Fruit fly (Drosophila melanogaster) whole organism, prepupa: ENCODE data around the gene CG14708.

ENCODE experiments used
- Blimp-1 ChIP-seq: fragments of 200-800 bp; sonication (Bioruptor generic); optimal IDR thresholded peaks from 3 replicates; lab custom pipeline; 2017; ENCODE audit warnings: missing biosample characterization, missing genetic modification characterization, mild to moderate bottlenecking, moderate library complexity, missing genetic modification reagents
- CG10631 ChIP-seq: fragments of 200-800 bp; sonication (Bioruptor generic); optimal IDR thresholded peaks from 2 replicates; lab custom pipeline; 2016; ENCODE audit warnings: missing biosample characterization, missing genetic modification characterization
- CG10669 ChIP-seq: fragments of 200-800 bp; sonication (Bioruptor generic); optimal IDR thresholded peaks from 3 replicates; lab custom pipeline; 2018; ENCODE audit warnings: missing biosample characterization, mild to moderate bottlenecking, missing genetic modification characterization, moderate library complexity
- CG11902 ChIP-seq: fragments of 200-800 bp; sonication (Bioruptor generic); optimal IDR thresholded peaks from 3 replicates; lab custom pipeline; 2016; ENCODE audit warnings: missing biosample characterization, missing genetic modification characterization
- CG16779 ChIP-seq: fragments of 200-800 bp; sonication (Bioruptor generic); optimal IDR thresholded peaks from 3 replicates; lab custom pipeline; 2017; ENCODE audit warnings: missing biosample characterization, mild to moderate bottlenecking, missing genetic modification characterization
- CG6163 ChIP-seq: fragments of 200-800 bp; sonication (Bioruptor generic); IDR thresholded peaks from 3 replicates; pipeline ENCODE4 v1.3.6; 2022; ENCODE audit warnings: missing biosample characterization, missing genetic modification characterization
- CG6276 ChIP-seq: fragments of 200-800 bp; sonication (Bioruptor generic); optimal IDR thresholded peaks from 2 replicates; lab custom pipeline; 2017; ENCODE audit warnings: missing biosample characterization, mild to moderate bottlenecking, missing genetic modification characterization
- CG6792 ChIP-seq: fragments of 200-800 bp; sonication (Bioruptor generic); optimal IDR thresholded peaks from 3 replicates; lab custom pipeline; 2016; ENCODE audit warnings: missing biosample characterization, missing genetic modification characterization
- CG6854 ChIP-seq: fragments of 200-800 bp; sonication (Bioruptor generic); optimal IDR thresholded peaks from 2 replicates; lab custom pipeline; 2017; ENCODE audit warnings: missing biosample characterization, mild to moderate bottlenecking, missing genetic modification characterization
- CG7368 ChIP-seq: fragments of 200-800 bp; sonication (Bioruptor generic); optimal IDR thresholded peaks from 3 replicates; lab custom pipeline; 2016; ENCODE audit warnings: missing biosample characterization, missing genetic modification characterization
- CG8119 ChIP-seq: fragments of 200-800 bp; sonication (Bioruptor generic); IDR thresholded peaks from 3 replicates; pipeline ENCODE4 v1.3.6; 2022; ENCODE audit warnings: missing biosample characterization, missing genetic modification characterization
- CG8319 ChIP-seq: fragments of 200-800 bp; sonication (Bioruptor generic); optimal IDR thresholded peaks from 3 replicates; lab custom pipeline; 2016; ENCODE audit warnings: missing biosample characterization, missing genetic modification characterization
- CG8632 ChIP-seq: fragments of 200-800 bp; sonication (Bioruptor generic); optimal IDR thresholded peaks from 3 replicates; lab custom pipeline; 2016; ENCODE audit warnings: missing biosample characterization, missing genetic modification characterization
- CG9139 ChIP-seq: fragments of 200-800 bp; sonication (Bioruptor generic); optimal IDR thresholded peaks from 3 replicates; lab custom pipeline; 2017; ENCODE audit warnings: missing biosample characterization, mild to moderate bottlenecking, missing genetic modification characterization
- Eip78C ChIP-seq: fragments of 200-800 bp; sonication (Bioruptor generic); peaks from one replicate; lab custom pipeline; 2016; ENCODE audit warnings: missing biosample characterization, missing genetic modification characterization
- Eip93F ChIP-seq: fragments of 200-800 bp; sonication (Bioruptor generic); optimal IDR thresholded peaks from 2 replicates; lab custom pipeline; 2016; ENCODE audit warnings: missing biosample characterization, mild to moderate bottlenecking, missing genetic modification characterization
- Ets21C ChIP-seq: fragments of 200-800 bp; sonication (Bioruptor generic); optimal IDR thresholded peaks from 3 replicates; lab custom pipeline; 2016; ENCODE audit warnings: missing biosample characterization, missing genetic modification characterization
- Ets96B ChIP-seq: fragments of 200-800 bp; optimal IDR thresholded peaks from 2 replicates; lab custom pipeline; 2019; ENCODE audit warnings: missing biosample characterization, mild to moderate bottlenecking, missing genetic modification characterization, moderate library complexity
- Hr38 ChIP-seq: sonication (Bioruptor generic); optimal IDR thresholded peaks from 2 replicates; lab custom pipeline; 2016; ENCODE audit warnings: missing biosample characterization, missing genetic modification characterization
- Met ChIP-seq: fragments of 200-800 bp; sonication (Bioruptor generic); optimal IDR thresholded peaks from 3 replicates; lab custom pipeline; 2016; ENCODE audit warnings: missing biosample characterization, missing genetic modification characterization
- Smox ChIP-seq: fragments of 200-800 bp; sonication (Bioruptor generic); optimal IDR thresholded peaks from 3 replicates; lab custom pipeline; 2016; ENCODE audit warnings: missing biosample characterization, missing genetic modification characterization
- Sox102F ChIP-seq: fragments of 200-800 bp; sonication (Bioruptor generic); optimal IDR thresholded peaks from 2 replicates; lab custom pipeline; 2016; ENCODE audit warnings: missing biosample characterization, mild to moderate bottlenecking, missing genetic modification characterization
- cyc ChIP-seq: fragments of 200-800 bp; sonication (Bioruptor generic); optimal IDR thresholded peaks from 3 replicates; lab custom pipeline; 2016; ENCODE audit warnings: missing biosample characterization, missing genetic modification characterization
- dsx ChIP-seq: fragments of 200-800 bp; optimal IDR thresholded peaks from 3 replicates; lab custom pipeline; 2019; ENCODE audit warnings: missing biosample characterization, mild to moderate bottlenecking, missing genetic modification characterization, moderate library complexity; ENCODE audit not compliant: poor library complexity, severe bottlenecking
- eg ChIP-seq: fragments of 200-800 bp; sonication (Bioruptor generic); IDR thresholded peaks from 3 replicates; pipeline ENCODE4 v1.3.6; 2022; ENCODE audit warnings: missing biosample characterization, missing genetic modification characterization
- fd59A ChIP-seq: fragments of 200-800 bp; sonication (Bioruptor generic); optimal IDR thresholded peaks from 2 replicates; lab custom pipeline; 2017; ENCODE audit warnings: missing biosample characterization, mild to moderate bottlenecking, missing genetic modification characterization, missing genetic modification reagents
- lz ChIP-seq: fragments of 200-800 bp; sonication (Bioruptor generic); optimal IDR thresholded peaks from 3 replicates; lab custom pipeline; 2016; ENCODE audit warnings: missing biosample characterization, missing genetic modification characterization
- net ChIP-seq: fragments of 200-800 bp; sonication (Bioruptor generic); optimal IDR thresholded peaks from 3 replicates; lab custom pipeline; 2016; ENCODE audit warnings: missing biosample characterization, missing genetic modification characterization
- salr ChIP-seq, 2 experiments: fragments of 200-800 bp; sonication (Bioruptor generic); optimal IDR thresholded peaks; 3 replicates each; lab custom pipeline; 2016 to 2018; ENCODE audit warnings: missing biosample characterization in 2 of 2, missing genetic modification characterization in 2 of 2, mild to moderate bottlenecking in 1 of 2
- spab ChIP-seq: fragments of 200-800 bp; sonication (Bioruptor generic); optimal IDR thresholded peaks from 2 replicates; lab custom pipeline; 2017; ENCODE audit warnings: missing biosample characterization, mild to moderate bottlenecking, missing genetic modification characterization, missing genetic modification reagents
- ss ChIP-seq, 2 experiments: fragments of 200-800 bp; sonication (Bioruptor generic); optimal IDR thresholded peaks; 2 replicates in 1 of 2; 3 replicates in 1 of 2; lab custom pipeline; 2017 to 2018; ENCODE audit warnings: mild to moderate bottlenecking in 2 of 2, missing biosample characterization in 2 of 2, missing genetic modification characterization in 2 of 2, moderate library complexity in 1 of 2
- vri ChIP-seq: fragments of 200-800 bp; sonication (Bioruptor generic); optimal IDR thresholded peaks from 3 replicates; lab custom pipeline; 2016; ENCODE audit warnings: missing biosample characterization, mild to moderate bottlenecking, missing genetic modification characterization

The CG14708 gene

DNA sequence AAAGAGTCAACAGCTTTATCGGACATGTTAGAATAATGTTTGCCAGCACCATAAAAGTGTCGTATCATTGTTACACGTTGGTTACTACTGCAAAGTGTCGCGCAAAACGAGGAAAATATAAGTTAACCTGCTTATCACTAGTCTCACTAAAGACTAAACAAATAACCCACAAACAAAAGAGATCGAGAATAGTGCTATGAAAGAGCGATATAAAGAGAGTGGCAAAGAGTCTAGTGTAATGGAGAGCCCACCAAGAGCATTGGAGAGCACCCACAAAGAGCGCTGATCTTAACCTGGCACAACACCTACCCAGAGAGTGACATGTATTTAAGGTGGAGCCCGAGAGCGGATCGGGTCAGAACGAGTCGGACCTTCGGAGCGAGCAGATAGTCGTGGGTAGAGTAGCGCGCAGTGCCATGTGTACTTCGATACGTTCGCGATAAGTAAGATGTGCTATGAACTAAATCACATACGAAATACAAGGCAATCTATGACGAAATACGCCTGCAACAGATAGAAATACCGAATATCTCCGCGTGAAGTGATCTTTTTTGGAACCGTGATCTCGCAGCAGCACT lies 15.0 kb downstream of the CG14708 start, which contains the start of gene Mrp4 (continued):
- TF ChIP-seq Smox (no peak), CG8319 (GFP tag; lab: Kevin White, UChicago) (no peak), fd59A (GFP tag; lab: Kevin White, UChicago) (no peak), CG11902 (GFP tag; lab: Kevin White, UChicago) (no peak), vri (GFP tag; lab: Kevin White, UChicago) (peak; percentile 78), eg (GFP tag; lab: Robert Waterston, UW) (peak; percentile 70; the same call in 2 of the 3 replicates), dsx (no peak), ss (GFP tag; optimal IDR thresholded peaks at IDR 0.05; lab: Kevin White, UChicago) (peak; percentile 60 to 65), salr (GFP tag; optimal IDR thresholded peaks at IDR 0.05; lab: Kevin White, UChicago) (no peak), CG10631 (GFP tag; lab: Kevin White, UChicago) (no peak), net (GFP tag; lab: Kevin White, UChicago) (peak; percentile 45), Ets96B (tag; lab: Kevin White, UChicago) (no peak), CG6163 (GFP tag; lab: Robert Waterston, UW) (peak; percentile 76), Blimp-1 (GFP tag; lab: Kevin White, UChicago) (no peak), spab (no peak), CG6792 (GFP tag; lab: Kevin White, UChicago) (no peak), Eip78C (GFP tag; lab: Kevin White, UChicago) (peak; percentile 68), lz (GFP tag; lab: Kevin White, UChicago) (no peak), CG6276 (peak; percentile 31), Sox102F (GFP tag; lab: Kevin White, UChicago) (no peak)

DNA sequence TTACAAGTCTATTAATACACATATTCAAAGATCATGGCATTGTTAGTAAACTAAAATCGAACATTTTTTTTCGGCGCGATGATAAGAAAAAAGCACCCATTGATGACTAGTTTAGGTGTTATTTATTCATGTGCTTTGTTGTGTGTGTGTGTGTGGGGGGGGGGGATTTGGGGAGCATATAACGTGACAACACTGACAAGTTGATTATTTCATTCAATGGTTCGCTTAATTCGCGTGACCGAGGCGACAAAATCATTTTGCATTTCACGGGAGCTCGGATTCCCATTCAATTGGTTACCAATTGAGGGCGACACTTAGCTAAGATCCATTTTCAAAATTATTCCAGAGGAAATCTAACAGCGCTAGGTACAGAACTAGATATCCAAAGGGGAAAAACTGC lies 16.0 kb downstream of the CG14708 start:
- no peak for TF ChIP-seq CG10631 (GFP tag; lab: Kevin White, UChicago)
- no peak for TF ChIP-seq CG8632 (GFP tag; lab: Kevin White, UChicago)
- no peak for TF ChIP-seq Hr38
- no peak for TF ChIP-seq Blimp-1 (GFP tag; lab: Kevin White, UChicago)
- TF ChIP-seq Ets21C (GFP tag; lab: Kevin White, UChicago): no peak
- no peak for TF ChIP-seq CG8319 (GFP tag; lab: Kevin White, UChicago)
- TF ChIP-seq Met (GFP tag; lab: Kevin White, UChicago): no peak

DNA sequence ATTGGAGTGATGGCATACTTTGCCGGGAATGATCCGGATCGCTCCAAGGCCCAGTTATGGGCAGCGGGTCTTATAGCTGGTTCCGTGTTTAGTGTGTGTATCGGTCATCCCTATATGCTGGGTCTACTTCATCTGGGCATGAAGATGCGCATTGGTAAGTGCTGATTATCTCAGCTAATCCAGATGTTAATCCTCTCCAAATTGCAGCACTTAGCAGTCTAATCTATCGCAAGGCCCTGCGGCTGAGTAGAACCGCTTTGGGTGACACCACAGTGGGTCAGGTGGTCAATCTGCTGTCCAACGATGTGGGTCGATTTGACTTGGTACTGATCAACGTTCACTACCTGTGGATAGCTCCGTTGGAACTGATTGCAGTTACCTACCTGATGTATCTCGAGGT lies 17.5 kb downstream of the CG14708 start:
- no peak for TF ChIP-seq CG16779 (tag; lab: Kevin White, UChicago)
- no peak for TF ChIP-seq Eip93F (GFP tag; lab: Kevin White, UChicago)
- no peak for TF ChIP-seq CG8119
- no peak for TF ChIP-seq CG9139 (GFP tag; lab: Kevin White, UChicago)
- no peak for TF ChIP-seq dsx
- TF ChIP-seq salr (GFP tag; optimal IDR thresholded peaks at IDR 0.05; lab: Kevin White, UChicago): no peak
- no peak for TF ChIP-seq Blimp-1 (GFP tag; lab: Kevin White, UChicago)
- TF ChIP-seq, all 60 proteins: peak for 0

DNA sequence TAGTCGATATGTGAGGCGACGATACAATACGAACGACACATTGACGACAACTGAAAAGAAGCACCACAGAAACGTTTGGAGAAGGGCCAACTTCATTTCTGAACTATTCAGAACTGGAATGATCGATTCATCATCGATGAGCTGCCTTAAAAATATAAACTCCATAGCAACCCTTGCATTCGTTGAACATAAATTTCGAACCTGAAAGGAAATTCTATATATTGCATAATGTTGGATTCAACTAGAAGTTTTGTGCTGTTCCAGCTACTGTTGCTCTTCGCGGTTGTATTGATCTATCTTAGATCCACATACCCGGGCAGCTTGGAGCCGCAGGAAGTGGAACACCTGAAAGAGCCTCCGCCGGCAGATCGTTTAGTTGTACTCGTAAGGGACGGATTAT lies 24.7 kb downstream of the CG14708 start, which contains the start of the genes CG6790 and CG5342:
TSS of gene CG6790 (minus strand) at position 101 of the 400 bp plus-strand sequence.
TSS of gene CG5342 (plus strand) at position 182 of the 400 bp plus-strand sequence.
- TF ChIP-seq CG6854 (GFP tag; lab: Kevin White, UChicago) (no peak), CG10669 (GFP tag; lab: Kevin White, UChicago) (no peak), CG7368 (GFP tag; lab: Kevin White, UChicago) (no peak), cyc (GFP tag; lab: Kevin White, UChicago) (no peak), lz (GFP tag; lab: Kevin White, UChicago) (no peak), CG6163 (GFP tag; lab: Robert Waterston, UW) (no peak), CG8632 (GFP tag; lab: Kevin White, UChicago) (no peak), CG8319 (GFP tag; lab: Kevin White, UChicago) (no peak)
